Worm (Caenorhabditis elegans): ENCODE measurements around the gene ZK632.11.

Gene ZK632.11

DNA sequence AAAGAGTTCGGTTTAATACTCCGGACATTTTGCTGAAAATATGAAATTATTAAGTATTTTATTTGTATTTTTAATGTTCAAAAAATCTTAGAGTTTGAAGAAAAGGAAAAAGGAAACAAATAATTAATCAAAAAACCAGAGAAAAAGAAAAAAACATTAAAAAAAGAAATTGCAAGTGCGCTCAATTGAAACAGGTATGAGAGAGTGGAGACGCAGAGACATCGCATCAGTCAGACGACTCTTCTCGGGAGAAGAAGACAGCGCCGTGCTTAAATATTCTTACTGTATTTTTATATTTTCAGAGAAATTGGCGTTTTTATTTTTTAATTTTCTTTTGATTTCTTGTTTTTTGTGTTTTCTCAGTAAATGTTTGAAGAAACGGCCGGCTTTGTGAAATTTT is 20.4 kb downstream of the ZK632.11 start, which contains the start of gene mrpl-36 (continued):
- no peak for TF ChIP-seq nhr-11 (tag; optimal IDR thresholded peaks at IDR 0.05)

DNA sequence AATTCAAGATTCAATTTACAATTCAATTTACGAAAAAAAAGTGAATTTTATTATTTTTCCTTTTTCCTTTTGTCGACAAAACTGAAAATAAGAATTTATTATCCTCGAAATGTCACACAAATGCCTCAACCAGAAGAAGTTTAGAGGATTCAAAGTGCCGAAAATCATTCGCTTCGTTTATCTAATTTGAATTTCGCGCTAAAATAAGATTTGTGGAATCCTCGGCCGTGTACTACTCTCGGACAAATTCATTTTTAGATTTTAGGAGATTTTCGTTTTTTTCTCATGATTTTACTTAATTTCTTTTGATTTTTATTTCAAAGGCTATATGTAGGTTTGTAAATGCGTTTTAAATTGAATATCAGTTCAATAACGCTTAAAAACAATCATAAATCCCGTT is 20.9 kb downstream of the ZK632.11 start:
- no peak for TF ChIP-seq skn-1 (tag; optimal IDR thresholded peaks at IDR 0.05)
- no peak for TF ChIP-seq egl-27 (tag; optimal IDR thresholded peaks at IDR 0.05)

DNA sequence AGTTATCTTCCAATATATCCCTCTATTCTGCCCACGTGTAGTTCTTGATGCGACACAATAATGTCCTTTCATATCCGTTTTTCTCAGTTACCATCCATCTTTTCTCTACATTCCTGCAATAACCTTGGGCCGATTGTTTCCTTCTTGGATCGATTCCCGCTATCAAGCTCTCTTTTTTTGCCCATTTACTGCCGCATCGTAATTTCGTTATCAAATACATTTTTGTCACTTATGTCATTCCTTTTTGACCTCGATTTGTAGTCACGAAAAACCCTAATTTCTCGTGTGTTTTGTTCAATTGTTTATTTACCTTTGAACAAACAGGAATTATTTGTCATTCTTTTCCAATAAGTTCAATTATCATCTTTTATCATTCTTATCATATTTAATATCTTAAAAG is 22.2 kb downstream of the ZK632.11 start:
- TF ChIP-seq nhr-129 (tag; optimal IDR thresholded peaks at IDR 0.05) (peak; percentile 5), mdl-1 (tag; optimal IDR thresholded peaks at IDR 0.05) (no peak), sma-3 (GFP tag; optimal IDR thresholded peaks at IDR 0.05) (peak; percentile 46), ztf-4 (tag; optimal IDR thresholded peaks at IDR 0.05) (no peak), F13H6.1 (tag; optimal IDR thresholded peaks at IDR 0.05) (no peak), fos-1 (tag; optimal IDR thresholded peaks at IDR 0.05) (peak; percentile 57), skn-1 (tag; optimal IDR thresholded peaks at IDR 0.05) (peak; percentile 74), mbf-1 (tag; optimal IDR thresholded peaks at IDR 0.05) (no peak), nhr-25 (tag; optimal IDR thresholded peaks at IDR 0.05) (no peak), crh-2 (tag; optimal IDR thresholded peaks at IDR 0.05) (peak; percentile 29), nhr-21 (tag; optimal IDR thresholded peaks at IDR 0.05) (peak; percentile 41), elt-3 (tag; optimal IDR thresholded peaks at IDR 0.05) (no peak), gmeb-1 (tag; optimal IDR thresholded peaks at IDR 0.05) (peak; percentile 23), nhr-77 (tag; optimal IDR thresholded peaks at IDR 0.05) (no peak)

DNA sequence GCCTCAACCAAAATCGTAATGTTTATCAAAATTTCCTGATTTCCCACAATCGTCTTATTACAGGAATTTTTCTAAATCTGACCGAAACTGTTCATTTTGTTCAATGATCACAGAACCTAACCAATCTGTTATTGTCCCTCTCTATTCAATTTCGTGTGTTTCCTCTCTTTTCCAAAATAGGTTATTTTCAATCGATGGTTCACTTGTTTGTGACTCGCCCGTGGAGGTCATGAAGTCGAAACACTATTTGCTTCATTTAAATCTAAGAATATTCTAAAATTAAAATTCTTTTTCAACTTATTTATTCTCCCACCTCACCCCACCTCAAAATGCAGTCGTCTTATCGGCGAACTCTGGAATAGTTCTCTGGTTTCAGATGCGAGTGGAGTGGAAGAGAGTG is 23.2 kb downstream of the ZK632.11 start:
- no peak for TF ChIP-seq lsy-2 (tag; optimal IDR thresholded peaks at IDR 0.05)
- peak; percentile 6 for TF ChIP-seq fos-1 (tag; optimal IDR thresholded peaks at IDR 0.05)

DNA sequence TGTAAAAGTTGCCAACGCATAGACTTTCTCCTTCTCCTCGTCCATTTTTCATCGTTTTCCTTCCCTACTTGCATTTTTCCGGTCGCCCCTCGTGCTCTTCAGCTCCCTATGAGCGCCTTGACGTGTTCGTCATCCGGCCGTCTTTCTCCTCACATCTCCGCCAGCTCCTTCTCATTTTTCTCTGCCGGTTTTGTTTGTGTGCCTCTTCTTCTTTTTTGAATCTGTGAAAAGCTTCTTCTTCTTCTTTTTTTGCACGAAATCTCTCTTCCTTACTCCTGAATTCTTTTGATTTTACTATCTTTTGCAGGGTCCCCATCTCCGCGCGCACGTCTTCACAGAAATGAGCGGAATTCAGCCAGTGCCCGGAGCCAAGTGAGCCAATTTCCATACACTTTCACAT is 23.8 kb downstream of the ZK632.11 start, which contains the start of gene K11H3.3:
Gene K11H3.3 (plus strand): TSS at position 308 of the 400 bp plus-strand sequence.
- peak; percentile 5 for TF ChIP-seq C34F6.9 (tag; optimal IDR thresholded peaks at IDR 0.05)
- TF ChIP-seq ztf-1 (GFP tag; conservative IDR thresholded peaks at IDR 0.05): no peak
- TF ChIP-seq nhr-129 (tag; optimal IDR thresholded peaks at IDR 0.05): peak; percentile 10
- TF ChIP-seq peb-1 (tag; optimal IDR thresholded peaks at IDR 0.05): no peak

DNA sequence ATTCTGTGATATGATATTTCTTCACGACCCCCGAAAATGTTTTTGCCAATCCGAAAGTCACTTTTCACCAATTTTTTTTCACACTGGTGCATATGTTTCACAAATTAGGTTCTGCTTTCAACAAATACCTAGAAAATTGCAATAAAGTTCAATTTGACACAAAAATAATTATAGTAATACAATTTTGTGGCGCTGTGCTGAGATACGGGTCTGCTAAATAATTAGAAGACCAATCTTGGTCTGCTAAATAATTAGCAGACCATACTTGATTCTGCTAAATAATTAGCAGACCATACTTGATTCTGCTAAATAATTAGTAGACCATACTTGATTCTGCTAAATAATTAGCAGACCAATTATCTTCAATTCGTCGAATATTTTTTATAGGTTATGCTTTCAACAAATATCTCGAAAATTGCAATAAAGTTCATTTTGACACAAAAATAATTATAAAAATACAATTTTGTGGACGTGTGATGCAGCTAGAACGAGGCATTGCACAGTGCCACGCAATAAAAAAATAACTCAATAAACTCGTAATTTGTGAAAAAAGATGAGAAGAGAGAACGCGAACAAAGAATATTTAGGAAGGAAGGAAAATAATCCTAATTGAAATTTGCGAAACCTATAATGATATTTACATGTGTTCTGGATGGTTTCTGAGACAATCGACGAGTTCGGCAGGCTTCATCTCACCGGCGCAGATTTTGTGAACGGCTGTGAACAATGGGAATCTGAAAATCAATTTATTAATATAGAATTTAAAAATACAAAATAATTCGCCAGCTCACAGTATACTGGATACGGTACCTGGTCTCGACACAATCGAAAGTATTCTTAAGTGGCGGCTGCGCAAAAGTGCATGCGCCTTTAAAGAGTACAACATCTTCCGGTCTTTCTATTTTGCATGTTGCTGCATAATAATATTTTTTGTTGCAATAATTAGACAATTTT is 26.2 kb downstream of the ZK632.11 start:
- TF ChIP-seq snpc-4 (tag; optimal IDR thresholded peaks at IDR 0.05) (no peak), ztf-4 (tag; optimal IDR thresholded peaks at IDR 0.05) (no peak), nhr-21 (tag; optimal IDR thresholded peaks at IDR 0.05) (peak; percentile 7), mdl-1 (tag; optimal IDR thresholded peaks at IDR 0.05) (no peak), ztf-1 (GFP tag; conservative IDR thresholded peaks at IDR 0.05) (no peak)

DNA sequence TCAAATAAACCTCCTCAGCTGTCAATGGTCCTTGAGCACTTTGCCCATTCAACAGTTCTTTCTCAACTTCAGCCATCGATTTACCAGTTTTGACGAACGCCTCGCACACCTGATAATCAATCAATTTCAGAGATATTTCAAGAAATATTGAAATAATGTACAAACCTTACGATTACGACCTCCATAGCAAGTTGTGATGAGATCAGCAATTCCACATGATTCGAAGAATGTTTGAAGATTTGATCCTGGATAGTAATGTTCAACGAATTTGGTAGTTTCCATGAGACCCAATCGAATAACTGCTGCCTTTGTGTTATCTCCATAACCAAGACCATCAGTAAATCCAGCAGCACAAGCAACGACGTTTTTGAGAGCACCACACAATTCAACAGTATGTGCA is 27.2 kb downstream of the ZK632.11 start:
- TF ChIP-seq unc-55 (GFP tag; optimal IDR thresholded peaks at IDR 0.05) (no peak), nhr-6 (tag; optimal IDR thresholded peaks at IDR 0.05) (no peak), lin-13 (GFP tag; optimal IDR thresholded peaks at IDR 0.05) (no peak), R02D3.7 (tag; optimal IDR thresholded peaks at IDR 0.05) (no peak), nhr-237 (tag; optimal IDR thresholded peaks at IDR 0.05) (no peak), blmp-1 (tag; optimal IDR thresholded peaks at IDR 0.05; ENCODE audit: insufficient read depth) (no peak), nhr-12 (tag; optimal IDR thresholded peaks at IDR 0.05) (no peak), unc-62 (GFP tag; optimal IDR thresholded peaks at IDR 0.05) (no peak), ztf-11 (tag; optimal IDR thresholded peaks at IDR 0.05) (no peak), F13H6.1 (tag; optimal IDR thresholded peaks at IDR 0.05) (no peak), ceh-82 (tag; optimal IDR thresholded peaks at IDR 0.05) (no peak), lsy-2 (tag; optimal IDR thresholded peaks at IDR 0.05) (no peak), mdl-1 (tag; optimal IDR thresholded peaks at IDR 0.05) (no peak), lin-39 (tag; optimal IDR thresholded peaks at IDR 0.05) (no peak)
